Worm (Caenorhabditis elegans) whole organism, early embryonic: Measurements from ENCODE around the gene F55C12.6.

Experiments
- B0310.2 ChIP-seq: sonication (generic microtip); optimal IDR thresholded peaks from 2 replicates; lab custom pipeline; 2016; ENCODE audit warnings: mild to moderate bottlenecking, missing genetic modification characterization, missing compliant biosample characterization
- F13C5.2 ChIP-seq: sonication (generic microtip); optimal IDR thresholded peaks from 2 replicates; lab custom pipeline; 2017; ENCODE audit warnings: mild to moderate bottlenecking, missing genetic modification characterization, inconsistent platforms, missing compliant biosample characterization
- aly-1 ChIP-seq: sonication (generic microtip); optimal IDR thresholded peaks from 2 replicates; lab custom pipeline; 2016; ENCODE audit warnings: missing genetic modification characterization, missing compliant biosample characterization
- ama-1 ChIP-seq: fragments of 150-350 bp; optimal IDR thresholded peaks from 2 replicates; lab custom pipeline; 2014
- ceh-13 ChIP-seq: fragments of 200-800 bp; sonication (Bioruptor generic); optimal IDR thresholded peaks from 2 replicates; lab custom pipeline; 2018; ENCODE audit warnings: mild to moderate bottlenecking, missing genetic modification characterization, missing compliant biosample characterization
- ceh-36 ChIP-seq: sonication (generic microtip); optimal IDR thresholded peaks from 2 replicates; lab custom pipeline; 2016; ENCODE audit warnings: missing genetic modification characterization, inconsistent platforms, missing compliant biosample characterization
- ets-7 ChIP-seq: sonication (generic microtip); optimal IDR thresholded peaks from 2 replicates; lab custom pipeline; 2016; ENCODE audit warnings: missing genotype, missing genetic modification characterization, missing compliant biosample characterization
- flt-1 ChIP-seq: fragments of 200-800 bp; sonication (Bioruptor generic); IDR thresholded peaks from 2 replicates; pipeline ENCODE4 v1.3.6; 2022; ENCODE audit warnings: missing genetic modification characterization, missing compliant biosample characterization
- hmbx-1 ChIP-seq: sonication (generic microtip); optimal IDR thresholded peaks from 2 replicates; lab custom pipeline; 2016; ENCODE audit warnings: mild to moderate bottlenecking, missing genetic modification characterization, missing compliant biosample characterization
- hmg-4 ChIP-seq: fragments of 200-800 bp; sonication (Bioruptor generic); optimal IDR thresholded peaks from 2 replicates; lab custom pipeline; 2018; ENCODE audit warnings: mild to moderate bottlenecking, missing genetic modification characterization, missing compliant biosample characterization
- hnd-1 ChIP-seq: sonication (generic microtip); optimal IDR thresholded peaks from 2 replicates; lab custom pipeline; 2016; ENCODE audit warnings: missing genetic modification characterization, missing compliant biosample characterization
- pes-1 ChIP-seq: fragments of 200-800 bp; sonication (Bioruptor generic); IDR thresholded peaks from 2 replicates; pipeline ENCODE4 v1.3.6; 2022; ENCODE audit warnings: missing genetic modification reagents, missing genetic modification characterization, missing compliant biosample characterization
- scrt-1 ChIP-seq: fragments of 200-800 bp; sonication (Bioruptor generic); IDR thresholded peaks from 2 replicates; pipeline ENCODE4 v1.3.6; 2022; ENCODE audit warnings: missing genetic modification characterization, missing compliant biosample characterization
- sea-1 ChIP-seq: fragments of 200-800 bp; sonication (Bioruptor generic); conservative IDR thresholded peaks from 2 replicates; pipeline ENCODE4 v1.3.6; 2022; ENCODE audit warnings: missing genetic modification characterization, missing compliant biosample characterization
- tbx-11 ChIP-seq: fragments of 200-800 bp; sonication (Bioruptor generic); IDR thresholded peaks from 2 replicates; pipeline ENCODE4 v1.3.6; 2022; ENCODE audit warnings: missing genetic modification characterization, missing compliant biosample characterization
- tbx-37 ChIP-seq: fragments of 200-800 bp; sonication (Bioruptor generic); conservative IDR thresholded peaks from 2 replicates; pipeline ENCODE4 v1.3.6; 2022; ENCODE audit warnings: missing genetic modification reagents, missing genetic modification characterization, missing compliant biosample characterization
- tra-4 ChIP-seq: sonication (generic microtip); optimal IDR thresholded peaks from 2 replicates; lab custom pipeline; 2017; ENCODE audit warnings: missing genetic modification characterization, missing compliant biosample characterization

Gene F55C12.6

ce11 chrII:5831373-5831772 is 44.6 kb downstream of the F55C12.6 start:
- TF ChIP-seq ceh-13 (GFP tag; lab: Kevin White, UChicago) (no peak), tbx-37 (GFP tag; lab: Robert Waterston, UW) (no peak), ets-7 (tag; lab: Kevin White, UChicago) (no peak), aly-1 (tag; lab: Kevin White, UChicago) (no peak), pes-1 (no peak), tra-4 (tag; lab: Kevin White, UChicago) (no peak), tbx-11 (GFP tag; lab: Robert Waterston, UW) (no peak), ama-1 (lab: Kevin White, UChicago) (no peak), scrt-1 (GFP tag; lab: Robert Waterston, UW) (no peak), sea-1 (GFP tag; lab: Robert Waterston, UW) (no peak), B0310.2 (tag; lab: Kevin White, UChicago) (no peak), flt-1 (GFP tag; lab: Robert Waterston, UW) (no peak), hmbx-1 (tag; lab: Kevin White, UChicago) (no peak), F13C5.2 (tag; lab: Kevin White, UChicago) (no peak), hnd-1 (tag; lab: Kevin White, UChicago) (no peak)

- TF ChIP-seq B0310.2 (tag; lab: Kevin White, UChicago) (no peak), scrt-1 (GFP tag; lab: Robert Waterston, UW) (no peak)
Observed at ce11 chrII:5829940-5830424, 46.0 kb downstream of the F55C12.6 start, which contains the start of gene col-74. Gene col-74, plus strand, starts transcription at chrII:5830374.

ce11 chrII:5828486-5828885 is 47.5 kb downstream of the F55C12.6 start, which contains the start of gene ZK1248.11:
Gene ZK1248.11, minus strand, starts transcription at chrII:5828586.
- TF ChIP-seq ets-7 (tag; lab: Kevin White, UChicago) (no peak), B0310.2 (tag; lab: Kevin White, UChicago) (no peak), hmbx-1 (tag; lab: Kevin White, UChicago) (no peak), sea-1 (GFP tag; lab: Robert Waterston, UW) (no peak), tbx-37 (GFP tag; lab: Robert Waterston, UW) (no peak), aly-1 (tag; lab: Kevin White, UChicago) (no peak), ama-1 (lab: Kevin White, UChicago) (no peak), hnd-1 (tag; lab: Kevin White, UChicago) (no peak), ceh-36 (no peak), ceh-13 (GFP tag; lab: Kevin White, UChicago) (no peak), pes-1 (no peak)

ce11 chrII:5827364-5827763 is 48.6 kb downstream of the F55C12.6 start, which contains the start of gene tbc-2:
Gene tbc-2, minus strand, starts transcription at chrII:5827443.
- TF ChIP-seq B0310.2 (tag; lab: Kevin White, UChicago) = no peak
- no peak for TF ChIP-seq ceh-13 (GFP tag; lab: Kevin White, UChicago)
- no peak for TF ChIP-seq hnd-1 (tag; lab: Kevin White, UChicago)
- TF ChIP-seq flt-1 (GFP tag; lab: Robert Waterston, UW) = no peak
- no peak for TF ChIP-seq tbx-37 (GFP tag; lab: Robert Waterston, UW)
- TF ChIP-seq scrt-1 (GFP tag; lab: Robert Waterston, UW) = no peak
- no peak for TF ChIP-seq hmg-4 (GFP tag; lab: Kevin White, UChicago)
- TF ChIP-seq ama-1 (lab: Kevin White, UChicago) = no peak
